Worm (Caenorhabditis elegans) whole organism, L3 larva: ENCODE results near the gene mlc-4.

ENCODE experiments used
- ZK546.5 ChIP-seq: sonication (generic microtip); optimal IDR thresholded peaks from 2 replicates; lab custom pipeline; 2017; ENCODE audit warnings: missing biosample characterization, missing genetic modification characterization
- hmg-11 ChIP-seq: sonication (generic microtip); optimal IDR thresholded peaks from 2 replicates; lab custom pipeline; 2016; ENCODE audit warnings: missing genetic modification characterization, missing compliant biosample characterization
- lin-39 ChIP-seq: fragments of 150-350 bp; optimal IDR thresholded peaks from 2 replicates; lab custom pipeline; 2018; ENCODE audit warnings: missing biosample characterization, missing genetic modification reagents, missing genetic modification characterization
- nhr-11 ChIP-seq: fragments of 150-350 bp; optimal IDR thresholded peaks from 2 replicates; lab custom pipeline; 2014; ENCODE audit warnings: missing biosample characterization, missing genetic modification characterization
- nhr-237 ChIP-seq: fragments of 150-350 bp; optimal IDR thresholded peaks from 2 replicates; lab custom pipeline; 2014; ENCODE audit warnings: missing biosample characterization, missing genetic modification characterization
- nhr-28 ChIP-seq: fragments of 150-350 bp; optimal IDR thresholded peaks from 2 replicates; lab custom pipeline; 2014; ENCODE audit warnings: missing biosample characterization, missing genetic modification characterization
- nhr-76 ChIP-seq: fragments of 150-350 bp; sonication (generic microtip); optimal IDR thresholded peaks from 5 replicates; lab custom pipeline; 2014; ENCODE audit warnings: missing biosample characterization, missing genetic modification characterization
- pha-4 ChIP-seq: fragments of 150-350 bp; optimal IDR thresholded peaks from 2 replicates; lab custom pipeline; 2014; ENCODE audit warnings: missing biosample characterization, missing genetic modification reagents, missing genetic modification characterization
- pqm-1 ChIP-seq: fragments of 150-350 bp; optimal IDR thresholded peaks from 2 replicates; lab custom pipeline; 2017; ENCODE audit warnings: missing biosample characterization, missing genetic modification characterization, inconsistent platforms
- sea-2 ChIP-seq: fragments of 150-350 bp; sonication (generic microtip); optimal IDR thresholded peaks from 4 replicates; lab custom pipeline; 2014; ENCODE audit warnings: missing biosample characterization, missing genetic modification reagents, missing genetic modification characterization
- snpc-4 ChIP-seq: fragments of 150-350 bp; optimal IDR thresholded peaks from 2 replicates; lab custom pipeline; 2014; ENCODE audit warnings: missing biosample characterization, missing genetic modification characterization
- unc-39 ChIP-seq: sonication (generic microtip); optimal IDR thresholded peaks from 4 replicates; lab custom pipeline; 2017; ENCODE audit warnings: missing biosample characterization, missing genetic modification characterization
- unc-62 ChIP-seq: fragments of 150-350 bp; sonication (generic microtip); optimal IDR thresholded peaks from 4 replicates; lab custom pipeline; 2014; ENCODE audit warnings: missing biosample characterization, missing genetic modification reagents, missing genetic modification characterization
- ztf-11 ChIP-seq: fragments of 150-350 bp; optimal IDR thresholded peaks from 2 replicates; lab custom pipeline; 2014; ENCODE audit warnings: missing biosample characterization, missing genetic modification characterization

- TF ChIP-seq nhr-76 (tag; lab: Kevin White, UChicago) (no peak), nhr-28 (tag; lab: Kevin White, UChicago) (no peak), nhr-237 (tag; lab: Kevin White, UChicago) (no peak), ztf-11 (tag; lab: Kevin White, UChicago) (no peak), unc-39 (tag; lab: Kevin White, UChicago) (no peak), sea-2 (GFP tag; lab: Kevin White, UChicago) (no peak), pqm-1 (tag; lab: Kevin White, UChicago) (peak; percentile 35), lin-39 (no peak), snpc-4 (tag; lab: Kevin White, UChicago) (no peak), ZK546.5 (tag; lab: Kevin White, UChicago) (no peak), nhr-11 (no peak), unc-62 (GFP tag; lab: Kevin White, UChicago) (no peak), pha-4 (tag; lab: Kevin White, UChicago) (peak; percentile 98), hmg-11 (tag; lab: Kevin White, UChicago) (peak; percentile 2)
Measured at ce11 chrIII:3343463-3343862, 50.1 kb downstream of the mlc-4 start.
